Worm (Caenorhabditis elegans): Measurements from ENCODE around the gene spex-3.

spex-3 gene

DNA sequence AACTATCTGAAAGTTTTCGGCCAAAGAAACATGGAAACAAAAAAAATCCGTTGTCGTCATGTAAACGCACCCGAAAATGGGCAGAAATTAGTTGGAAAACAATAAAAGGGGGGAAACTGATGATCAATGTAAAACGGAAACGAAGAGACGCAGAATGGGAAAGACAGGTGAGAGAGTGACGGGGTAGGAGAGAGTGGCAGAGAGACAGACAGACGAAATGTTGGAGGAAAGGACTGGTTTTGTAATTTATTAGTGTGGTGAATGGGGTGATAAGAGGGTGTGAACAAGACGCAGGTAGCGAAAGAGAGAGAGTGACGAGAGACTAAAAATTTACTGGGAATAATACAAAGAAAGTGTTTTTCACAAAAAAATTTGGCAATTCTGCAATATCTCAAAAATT, 21.2 kb downstream of the spex-3 start:
- TF ChIP-seq ctbp-1 (GFP tag; IDR thresholded peaks at IDR 0.05) (peak; percentile 33; the same call in 1 of the 2 replicates), lin-38 (GFP tag; IDR thresholded peaks at IDR 0.05) (no peak), gei-8 (GFP tag; optimal IDR thresholded peaks at IDR 0.05) (no peak), mdt-29 (GFP tag; IDR thresholded peaks at IDR 0.05) (no peak), nhr-76 (tag; optimal IDR thresholded peaks at IDR 0.05) (no peak), nhr-48 (tag; optimal IDR thresholded peaks at IDR 0.05) (peak; percentile 68), unc-62 (GFP tag; optimal IDR thresholded peaks at IDR 0.05 in 1 of 2) (peak in 1 of 2 experiments; percentile 91), unc-62 (tag; optimal IDR thresholded peaks at IDR 0.05) (no peak), skn-1 (tag; optimal IDR thresholded peaks at IDR 0.05) (no peak), attf-4 (tag; optimal IDR thresholded peaks at IDR 0.05) (no peak), dmd-8 (GFP tag; IDR thresholded peaks at IDR 0.05) (no peak), snpc-1.2 (GFP tag; IDR thresholded peaks at IDR 0.05) (no peak), ceh-28 (tag; optimal IDR thresholded peaks at IDR 0.05) (no peak), F44E2.7 (GFP tag; IDR thresholded peaks at IDR 0.05) (no peak), ztf-11 (tag; optimal IDR thresholded peaks at IDR 0.05) (no peak), nhr-237 (tag; optimal IDR thresholded peaks at IDR 0.05) (no peak), lin-15B (tag; optimal IDR thresholded peaks at IDR 0.05) (no peak), lir-3 (tag; optimal IDR thresholded peaks at IDR 0.05) (no peak), mes-2 (tag; optimal IDR thresholded peaks at IDR 0.05; ENCODE audit: poor library complexity, severe bottlenecking) (peak; percentile 62), D1046.2 (GFP tag; IDR thresholded peaks at IDR 0.05) (no peak), unc-130 (GFP tag; optimal IDR thresholded peaks at IDR 0.05) (no peak), ceh-82 (tag; optimal IDR thresholded peaks at IDR 0.05) (no peak), jun-1 (tag; optimal IDR thresholded peaks at IDR 0.05) (peak; percentile 40), tag-97 (GFP tag; IDR thresholded peaks at IDR 0.05) (no peak), zip-2 (tag; optimal IDR thresholded peaks at IDR 0.05) (no peak), ZK546.5 (tag; optimal IDR thresholded peaks at IDR 0.05) (no peak), lsy-2 (tag; optimal IDR thresholded peaks at IDR 0.05) (peak in 1 of 2 experiments; percentile 78), unc-39 (tag; optimal IDR thresholded peaks at IDR 0.05) (no peak), egl-43 (GFP tag; IDR thresholded peaks at IDR 0.05) (no peak), dve-1 (tag; optimal IDR thresholded peaks at IDR 0.05; ENCODE audit: insufficient read depth) (peak; percentile 90), egl-27 (tag; optimal IDR thresholded peaks at IDR 0.05) (no peak), nhr-28 (tag; optimal IDR thresholded peaks at IDR 0.05) (peak; percentile 93), pha-4 (GFP tag; IDR thresholded peaks at IDR 0.05) (no peak), pha-4 (tag; optimal IDR thresholded peaks at IDR 0.05) (no peak), Y48G9A.11 (GFP tag; IDR thresholded peaks at IDR 0.05) (no peak), ceh-62 (tag; optimal IDR thresholded peaks at IDR 0.05) (no peak), hif-1 (tag; optimal IDR thresholded peaks at IDR 0.05) (no peak), dmd-6 (GFP tag; IDR thresholded peaks at IDR 0.05) (peak; percentile 94), lim-7 (GFP tag; IDR thresholded peaks at IDR 0.05) (no peak), nhr-42 (GFP tag; IDR thresholded peaks at IDR 0.05) (0 out of 2 replicates have a peak, but pooled peaks have one; percentile 54), dmd-9 (GFP tag; IDR thresholded peaks at IDR 0.05) (no peak), madf-9 (GFP tag; conservative IDR thresholded peaks at IDR 0.05) (no peak), F49E8.2 (tag; optimal IDR thresholded peaks at IDR 0.05; ENCODE audit: borderline replicate concordance) (no peak), aha-1 (tag) (peak; percentile 11), lin-1 (GFP tag; IDR thresholded peaks at IDR 0.05) (peak; percentile 98), nhr-41 (GFP tag; IDR thresholded peaks at IDR 0.05) (no peak), fkh-10 (GFP tag; optimal IDR thresholded peaks at IDR 0.05) (no peak), mep-1 (tag; optimal IDR thresholded peaks at IDR 0.05) (peak; percentile 81), ztf-7 (tag; optimal IDR thresholded peaks at IDR 0.05) (no peak), mxl-2 (GFP tag; conservative IDR thresholded peaks at IDR 0.05) (no peak), hmg-1.1 (GFP tag; IDR thresholded peaks at IDR 0.05) (peak; percentile 71), daf-19 (GFP tag; conservative IDR thresholded peaks at IDR 0.05) (no peak), daf-16 (GFP tag; optimal IDR thresholded peaks at IDR 0.05) (peak in 1 of 2 experiments; percentile 32), daf-16 (tag; optimal IDR thresholded peaks at IDR 0.05) (peak; percentile 82)

Data from whole organism, L4 larva.